Worm (Caenorhabditis elegans): ENCODE data around the gene F20B6.6.

F20B6.6 gene

ce11 chrX:4154784-4155183 is 47.2 kb downstream of the F20B6.6 start:
- TF ChIP-seq ceh-34 (tag; optimal IDR thresholded peaks at IDR 0.05) (no peak), syd-9 (tag; optimal IDR thresholded peaks at IDR 0.05) (no peak), sox-4 (tag; optimal IDR thresholded peaks at IDR 0.05) (no peak), tbx-2 (tag; optimal IDR thresholded peaks at IDR 0.05) (no peak)

ce11 chrX:4153343-4153742 is 48.7 kb downstream of the F20B6.6 start, which contains the start of gene nck-1:
TSS of gene nck-1 (minus strand) at chrX:4153443.
- TF ChIP-seq nhr-232 (tag; optimal IDR thresholded peaks at IDR 0.05), result no peak
- no peak for TF ChIP-seq dve-1 (tag; optimal IDR thresholded peaks at IDR 0.05)
- no peak for TF ChIP-seq nfya-1 (tag; optimal IDR thresholded peaks at IDR 0.05)
- TF ChIP-seq sox-4 (tag; optimal IDR thresholded peaks at IDR 0.05), result no peak
- no peak for TF ChIP-seq rnt-1 (tag; optimal IDR thresholded peaks at IDR 0.05)
- no peak for TF ChIP-seq hlh-15 (tag; optimal IDR thresholded peaks at IDR 0.05)
- no peak for TF ChIP-seq ceh-48 (tag; optimal IDR thresholded peaks at IDR 0.05)
- TF ChIP-seq unc-3 (GFP tag; conservative IDR thresholded peaks at IDR 0.05), result no peak
- TF ChIP-seq unc-3 (tag; optimal IDR thresholded peaks at IDR 0.05), result no peak
- TF ChIP-seq unc-42 (tag; optimal IDR thresholded peaks at IDR 0.05), result no peak
- no peak for TF ChIP-seq pha-4 (tag; optimal IDR thresholded peaks at IDR 0.05)
- TF ChIP-seq ceh-14 (tag; optimal IDR thresholded peaks at IDR 0.05), result no peak
- TF ChIP-seq fax-1 (tag; optimal IDR thresholded peaks at IDR 0.05), result no peak

Measured in whole organism, late embryonic.